Fruit fly (Drosophila melanogaster) whole organism, prepupa: ENCODE data around the gene Ugt37D1.

Experiments
- Blimp-1 ChIP-seq: fragments of 200-800 bp; sonication (Bioruptor generic); optimal IDR thresholded peaks from 3 replicates; lab custom pipeline; 2017; ENCODE audit warnings: missing biosample characterization, missing genetic modification characterization, mild to moderate bottlenecking, moderate library complexity, missing genetic modification reagents
- CG1621 ChIP-seq: fragments of 200-800 bp; sonication (Bioruptor generic); optimal IDR thresholded peaks from 3 replicates; lab custom pipeline; 2018; ENCODE audit warnings: missing biosample characterization, mild to moderate bottlenecking, missing genetic modification characterization
- Hr38 ChIP-seq: sonication (Bioruptor generic); optimal IDR thresholded peaks from 2 replicates; lab custom pipeline; 2016; ENCODE audit warnings: missing biosample characterization, missing genetic modification characterization
- Sox15 ChIP-seq: fragments of 200-800 bp; sonication (Bioruptor generic); optimal IDR thresholded peaks from 3 replicates; lab custom pipeline; 2016; ENCODE audit warnings: missing biosample characterization, missing genetic modification characterization
- fkh ChIP-seq: fragments of 200-800 bp; sonication (Bioruptor generic); optimal IDR thresholded peaks from 3 replicates; lab custom pipeline; 2017; ENCODE audit warnings: missing biosample characterization, mild to moderate bottlenecking, missing genetic modification characterization, moderate library complexity
- net ChIP-seq: fragments of 200-800 bp; sonication (Bioruptor generic); optimal IDR thresholded peaks from 3 replicates; lab custom pipeline; 2016; ENCODE audit warnings: missing biosample characterization, missing genetic modification characterization
- pdm3 ChIP-seq: fragments of 200-800 bp; sonication (Bioruptor generic); optimal IDR thresholded peaks from 3 replicates; lab custom pipeline; 2016; ENCODE audit warnings: missing biosample characterization, missing genetic modification characterization

dm6 chr2L:16845179-16845578 is 46.4 kb downstream of the Ugt37D1 start:
- TF ChIP-seq net: no peak
- no peak for TF ChIP-seq CG1621 (tag; lab: Kevin White, UChicago)
- TF ChIP-seq fkh (GFP tag; lab: Kevin White, UChicago): peak; percentile 13
- TF ChIP-seq Hr38 (GFP tag; lab: Kevin White, UChicago): no peak
- no peak for TF ChIP-seq Sox15 (GFP tag; lab: Kevin White, UChicago)
- no peak for TF ChIP-seq pdm3 (GFP tag; lab: Kevin White, UChicago)
- TF ChIP-seq Blimp-1: no peak
